Worm (Caenorhabditis elegans) whole organism, L3 larva: Measurements from ENCODE around the gene rmd-2.

Source experiments
- eor-1 ChIP-seq, 2 experiments: fragments of 150-350 bp; optimal IDR thresholded peaks; 2 replicates each; lab custom pipeline; 2014 to 2018; ENCODE audit warnings: missing biosample characterization in 2 of 2, missing genetic modification characterization in 2 of 2
- lin-15B ChIP-seq: fragments of 150-350 bp; optimal IDR thresholded peaks from 2 replicates; lab custom pipeline; 2014; ENCODE audit warnings: missing biosample characterization, missing genetic modification characterization
- nhr-76 ChIP-seq: fragments of 150-350 bp; sonication (generic microtip); optimal IDR thresholded peaks from 5 replicates; lab custom pipeline; 2014; ENCODE audit warnings: missing biosample characterization, missing genetic modification characterization
- ztf-4 ChIP-seq: fragments of 150-350 bp; optimal IDR thresholded peaks from 2 replicates; lab custom pipeline; 2014; ENCODE audit warnings: missing biosample characterization, missing genetic modification characterization

ce11 chrV:9962916-9963315, 23.2 kb downstream of the rmd-2 start:
- no peak for TF ChIP-seq lin-15B (tag; lab: Kevin White, UChicago)
- TF ChIP-seq eor-1 (tag; optimal IDR thresholded peaks at IDR 0.05; lab: Kevin White, UChicago): no peak
- no peak for TF ChIP-seq ztf-4 (tag; lab: Kevin White, UChicago)
- no peak for TF ChIP-seq nhr-76 (tag; lab: Kevin White, UChicago)
